Fruit fly (Drosophila melanogaster) whole organism, prepupa: ENCODE measurements around the gene ninaB.

Experiments
- CG11902 ChIP-seq: fragments of 200-800 bp; sonication (Bioruptor generic); optimal IDR thresholded peaks from 3 replicates; lab custom pipeline; 2016; ENCODE audit warnings: missing biosample characterization, missing genetic modification characterization
- CG16779 ChIP-seq: fragments of 200-800 bp; sonication (Bioruptor generic); optimal IDR thresholded peaks from 3 replicates; lab custom pipeline; 2017; ENCODE audit warnings: missing biosample characterization, mild to moderate bottlenecking, missing genetic modification characterization
- CG31627 ChIP-seq: fragments of 200-800 bp; sonication (Bioruptor generic); optimal IDR thresholded peaks from 3 replicates; lab custom pipeline; 2016; ENCODE audit warnings: missing biosample characterization, missing genetic modification characterization
- CG32006 ChIP-seq: fragments of 200-800 bp; sonication (Bioruptor generic); optimal IDR thresholded peaks from 3 replicates; lab custom pipeline; 2017; ENCODE audit warnings: missing biosample characterization, mild to moderate bottlenecking, missing genetic modification characterization
- CG6854 ChIP-seq: fragments of 200-800 bp; sonication (Bioruptor generic); optimal IDR thresholded peaks from 2 replicates; lab custom pipeline; 2017; ENCODE audit warnings: missing biosample characterization, mild to moderate bottlenecking, missing genetic modification characterization
- CG8119 ChIP-seq: fragments of 200-800 bp; sonication (Bioruptor generic); IDR thresholded peaks from 3 replicates; pipeline ENCODE4 v1.3.6; 2022; ENCODE audit warnings: missing biosample characterization, missing genetic modification characterization
- CG9139 ChIP-seq: fragments of 200-800 bp; sonication (Bioruptor generic); optimal IDR thresholded peaks from 3 replicates; lab custom pipeline; 2017; ENCODE audit warnings: missing biosample characterization, mild to moderate bottlenecking, missing genetic modification characterization
- Eip75B ChIP-seq: fragments of 200-800 bp; sonication (Bioruptor generic); optimal IDR thresholded peaks from 3 replicates; lab custom pipeline; 2016; ENCODE audit warnings: missing biosample characterization, missing genetic modification characterization
- Lpt ChIP-seq: fragments of 200-800 bp; sonication (Bioruptor generic); optimal IDR thresholded peaks from 3 replicates; lab custom pipeline; 2016; ENCODE audit warnings: missing biosample characterization, missing genetic modification characterization
- acj6 ChIP-seq: fragments of 200-800 bp; sonication (Bioruptor generic); optimal IDR thresholded peaks from 3 replicates; lab custom pipeline; 2016; ENCODE audit warnings: missing biosample characterization, missing genetic modification characterization
- cyc ChIP-seq: fragments of 200-800 bp; sonication (Bioruptor generic); optimal IDR thresholded peaks from 3 replicates; lab custom pipeline; 2016; ENCODE audit warnings: missing biosample characterization, missing genetic modification characterization
- fd59A ChIP-seq: fragments of 200-800 bp; sonication (Bioruptor generic); optimal IDR thresholded peaks from 2 replicates; lab custom pipeline; 2017; ENCODE audit warnings: missing biosample characterization, mild to moderate bottlenecking, missing genetic modification characterization, missing genetic modification reagents
- net ChIP-seq: fragments of 200-800 bp; sonication (Bioruptor generic); optimal IDR thresholded peaks from 3 replicates; lab custom pipeline; 2016; ENCODE audit warnings: missing biosample characterization, missing genetic modification characterization

DNA sequence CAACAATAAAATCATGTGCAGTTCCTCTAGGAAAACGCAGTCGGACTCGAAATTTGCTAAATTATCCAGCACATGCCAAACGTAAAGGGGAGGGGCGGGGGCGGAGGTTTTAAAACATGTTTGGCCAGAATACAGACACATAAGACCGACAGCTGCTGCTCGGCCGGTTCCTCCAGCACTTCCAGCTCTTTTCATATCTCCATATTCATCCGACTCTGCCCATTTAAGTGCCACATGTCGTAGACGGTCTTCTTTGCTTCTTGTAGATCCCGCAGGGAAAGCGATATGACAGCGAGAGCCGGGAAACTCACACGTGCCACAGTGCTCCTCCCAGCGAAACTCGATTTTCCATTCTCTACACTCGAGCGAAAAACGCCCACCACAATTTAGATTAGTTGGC lies 18.7 kb downstream of the ninaB start:
- TF ChIP-seq acj6 (GFP tag; lab: Kevin White, UChicago) (no peak), CG8119 (GFP tag; lab: Robert Waterston, UW) (no peak), net (GFP tag; lab: Kevin White, UChicago) (no peak), CG11902 (GFP tag; lab: Kevin White, UChicago) (no peak), CG6854 (no peak), Eip75B (GFP tag; lab: Kevin White, UChicago) (no peak), CG32006 (no peak), fd59A (GFP tag; lab: Kevin White, UChicago) (no peak), CG16779 (no peak), CG9139 (GFP tag; lab: Kevin White, UChicago) (no peak), Lpt (GFP tag; lab: Kevin White, UChicago) (no peak), cyc (GFP tag; lab: Kevin White, UChicago) (no peak), CG31627 (GFP tag; lab: Kevin White, UChicago) (no peak)
